Worm (Caenorhabditis elegans) whole organism, L2 larva: ENCODE results near the gene B0393.9.
"Not testable (repeated sequence)": the region's sequence is repeated elsewhere in the genome, so short reads cannot be mapped to it uniquely, and the experiment has no call there.

ENCODE experiments used
- C34F6.9 ChIP-seq: fragments of 150-350 bp; optimal IDR thresholded peaks from 2 replicates; lab custom pipeline; 2014; ENCODE audit warnings: missing biosample characterization, missing genetic modification characterization
- F13H6.1 ChIP-seq: sonication (generic microtip); optimal IDR thresholded peaks from 2 replicates; lab custom pipeline; 2016; ENCODE audit warnings: missing genetic modification characterization, missing compliant biosample characterization
- R02D3.7 ChIP-seq: fragments of 150-350 bp; optimal IDR thresholded peaks from 2 replicates; lab custom pipeline; 2014; ENCODE audit warnings: missing biosample characterization, missing genetic modification characterization
- Y55F3AM.14 ChIP-seq: fragments of 200-800 bp; sonication (Bioruptor generic); optimal IDR thresholded peaks from 2 replicates; lab custom pipeline; 2018; ENCODE audit warnings: mild to moderate bottlenecking, missing genetic modification characterization, missing compliant biosample characterization
- ZK546.5 ChIP-seq: sonication (generic microtip); optimal IDR thresholded peaks from 2 replicates; lab custom pipeline; 2017; ENCODE audit warnings: missing biosample characterization, missing genetic modification characterization
- alr-1 ChIP-seq: fragments of 150-350 bp; optimal IDR thresholded peaks from 2 replicates; lab custom pipeline; 2014; ENCODE audit warnings: missing biosample characterization, missing genetic modification characterization
- ama-1 ChIP-seq: fragments of 150-350 bp; optimal IDR thresholded peaks from 2 replicates; lab custom pipeline; 2018; ENCODE audit warnings: inconsistent platforms
- blmp-1 ChIP-seq: sonication (generic microtip); optimal IDR thresholded peaks from 2 replicates; lab custom pipeline; 2017; ENCODE audit warnings: missing genetic modification characterization, mild to moderate bottlenecking, missing compliant biosample characterization, antibody characterized with exemption, moderate library complexity; ENCODE audit not compliant: insufficient read depth
- ceh-16 ChIP-seq: fragments of 150-350 bp; optimal IDR thresholded peaks from 2 replicates; lab custom pipeline; 2014; ENCODE audit warnings: missing biosample characterization, missing genetic modification characterization
- ceh-82 ChIP-seq: fragments of 150-350 bp; optimal IDR thresholded peaks from 2 replicates; lab custom pipeline; 2014; ENCODE audit warnings: missing biosample characterization, missing genetic modification characterization
- crh-2 ChIP-seq: sonication (generic microtip); optimal IDR thresholded peaks from 2 replicates; lab custom pipeline; 2017; ENCODE audit warnings: missing biosample characterization, missing genetic modification characterization
- elt-1 ChIP-seq: fragments of 150-350 bp; optimal IDR thresholded peaks from 2 replicates; lab custom pipeline; 2014; ENCODE audit warnings: missing biosample characterization, missing genetic modification characterization
- elt-3 ChIP-seq: sonication (generic microtip); optimal IDR thresholded peaks from 2 replicates; lab custom pipeline; 2017; ENCODE audit warnings: missing biosample characterization, missing genetic modification characterization
- fos-1 ChIP-seq: fragments of 150-350 bp; optimal IDR thresholded peaks from 2 replicates; lab custom pipeline; 2014; ENCODE audit warnings: missing biosample characterization, missing genetic modification characterization
- gmeb-1 ChIP-seq: fragments of 150-350 bp; optimal IDR thresholded peaks from 2 replicates; lab custom pipeline; 2014; ENCODE audit warnings: missing biosample characterization, missing genetic modification characterization
- lin-11 ChIP-seq: fragments of 150-350 bp; sonication (generic microtip); optimal IDR thresholded peaks from 2 replicates; lab custom pipeline; 2014; ENCODE audit warnings: missing biosample characterization, missing genetic modification characterization, inconsistent platforms, mixed read lengths
- lin-13 ChIP-seq: fragments of 150-350 bp; optimal IDR thresholded peaks from 2 replicates; lab custom pipeline; 2014; ENCODE audit warnings: missing biosample characterization, missing genetic modification reagents, missing genetic modification characterization
- lin-39 ChIP-seq: fragments of 150-350 bp; optimal IDR thresholded peaks from 2 replicates; lab custom pipeline; 2014; ENCODE audit warnings: missing biosample characterization, missing genetic modification reagents, missing genetic modification characterization
- lsy-2 ChIP-seq, 2 experiments: fragments of 150-350 bp in 1 of 2; sonication (generic microtip) in 1 of 2; optimal IDR thresholded peaks; 2 replicates each; lab custom pipeline; 2014 to 2017; ENCODE audit warnings: missing biosample characterization in 2 of 2, missing genetic modification characterization in 2 of 2
- mbf-1 ChIP-seq: sonication (generic microtip); optimal IDR thresholded peaks from 2 replicates; lab custom pipeline; 2017; ENCODE audit warnings: missing biosample characterization, missing genetic modification characterization
- nhr-11 ChIP-seq: fragments of 150-350 bp; optimal IDR thresholded peaks from 2 replicates; lab custom pipeline; 2014; ENCODE audit warnings: missing biosample characterization, missing genetic modification characterization
- nhr-129 ChIP-seq: fragments of 150-350 bp; optimal IDR thresholded peaks from 2 replicates; lab custom pipeline; 2014; ENCODE audit warnings: missing biosample characterization, missing genetic modification characterization
- nhr-23 ChIP-seq: fragments of 150-350 bp; optimal IDR thresholded peaks from 2 replicates; lab custom pipeline; 2014; ENCODE audit warnings: missing biosample characterization, missing genetic modification reagents, missing genetic modification characterization
- nhr-237 ChIP-seq: fragments of 150-350 bp; optimal IDR thresholded peaks from 2 replicates; lab custom pipeline; 2014; ENCODE audit warnings: missing biosample characterization, missing genetic modification characterization
- nhr-25 ChIP-seq: fragments of 150-350 bp; sonication (generic microtip); optimal IDR thresholded peaks from 3 replicates; lab custom pipeline; 2014; ENCODE audit warnings: missing biosample characterization, missing genetic modification characterization
- nhr-77 ChIP-seq: fragments of 150-350 bp; optimal IDR thresholded peaks from 2 replicates; lab custom pipeline; 2014; ENCODE audit warnings: missing biosample characterization, missing genetic modification characterization
- peb-1 ChIP-seq: fragments of 150-350 bp; optimal IDR thresholded peaks from 2 replicates; lab custom pipeline; 2014; ENCODE audit warnings: missing biosample characterization, missing genetic modification characterization
- sem-4 ChIP-seq: fragments of 150-350 bp; optimal IDR thresholded peaks from 2 replicates; lab custom pipeline; 2014; ENCODE audit warnings: missing biosample characterization, missing genetic modification reagents, missing genetic modification characterization
- skn-1 ChIP-seq: sonication (generic microtip); optimal IDR thresholded peaks from 2 replicates; lab custom pipeline; 2017; ENCODE audit warnings: missing biosample characterization, missing genetic modification characterization
- sma-3 ChIP-seq: sonication (generic microtip); optimal IDR thresholded peaks from 2 replicates; lab custom pipeline; 2016; ENCODE audit warnings: missing genetic modification reagents, missing genetic modification characterization, missing compliant biosample characterization
- sma-9 ChIP-seq, 2 experiments: fragments of 150-350 bp in 1 of 2; sonication (generic microtip) in 1 of 2; optimal IDR thresholded peaks; 2 replicates each; lab custom pipeline; 2014 to 2016; ENCODE audit warnings: missing genetic modification characterization in 2 of 2, mild to moderate bottlenecking in 1 of 2, missing biosample characterization in 1 of 2, missing compliant biosample characterization in 1 of 2, missing genetic modification reagents in 1 of 2, moderate library complexity in 1 of 2
- unc-55 ChIP-seq: fragments of 150-350 bp; sonication (generic microtip); optimal IDR thresholded peaks from 3 replicates; lab custom pipeline; 2014; ENCODE audit warnings: missing biosample characterization, missing genetic modification reagents, missing genetic modification characterization
- unc-62 ChIP-seq: fragments of 150-350 bp; optimal IDR thresholded peaks from 2 replicates; lab custom pipeline; 2014; ENCODE audit warnings: missing biosample characterization, missing genetic modification reagents, missing genetic modification characterization
- ztf-1 ChIP-seq: fragments of 200-800 bp; sonication (Bioruptor generic); conservative IDR thresholded peaks from 2 replicates; pipeline ENCODE4 v1.3.6; 2022; ENCODE audit warnings: missing genetic modification characterization, missing compliant biosample characterization

B0393.9 gene

ce11 chrIII:4792560-4793136, 12.7 kb upstream of the B0393.9 start, which contains the start of gene mip-1:
TSS of gene mip-1 (plus strand) at chrIII:4793086.
- no peak for TF ChIP-seq sem-4 (tag; lab: Kevin White, UChicago)
- TF ChIP-seq ceh-82 (tag; lab: Kevin White, UChicago): no peak
- no peak for TF ChIP-seq blmp-1 (tag; lab: Kevin White, UChicago)
- no peak for TF ChIP-seq elt-1 (tag; lab: Kevin White, UChicago)
- TF ChIP-seq F13H6.1 (tag; lab: Kevin White, UChicago): no peak
- TF ChIP-seq gmeb-1 (tag; lab: Kevin White, UChicago): no peak
- TF ChIP-seq ZK546.5 (tag; lab: Kevin White, UChicago): no peak
- TF ChIP-seq nhr-77 (tag; lab: Kevin White, UChicago): no peak
- TF ChIP-seq alr-1 (tag; lab: Kevin White, UChicago): no peak
- TF ChIP-seq nhr-237: no peak
- no peak for TF ChIP-seq skn-1
- no peak for TF ChIP-seq mbf-1
- TF ChIP-seq peb-1: no peak
- TF ChIP-seq R02D3.7 (tag; lab: Kevin White, UChicago): no peak
- no peak for TF ChIP-seq nhr-25 (tag; lab: Kevin White, UChicago)
- no peak for TF ChIP-seq sma-9 (GFP tag; optimal IDR thresholded peaks at IDR 0.05; lab: Kevin White, UChicago)
- no peak for TF ChIP-seq sma-9 (tag; optimal IDR thresholded peaks at IDR 0.05; lab: Kevin White, UChicago)
- TF ChIP-seq, all 48 proteins: peak for 0

- TF ChIP-seq C34F6.9 (peak; percentile 65), fos-1 (tag; lab: Kevin White, UChicago) (no peak), gmeb-1 (tag; lab: Kevin White, UChicago) (peak; percentile 13), unc-55 (GFP tag; lab: Kevin White, UChicago) (peak; percentile 16)
- TF ChIP-seq, all 48 proteins: peak for 3
Measured at ce11 chrIII:4785714-4786113, 5.8 kb upstream of the B0393.9 start, which contains the start of gene mel-28. TSS of gene mel-28 (plus strand) at chrIII:4786080.

- TF ChIP-seq alr-1 (tag; lab: Kevin White, UChicago); nhr-129; F13H6.1 (tag; lab: Kevin White, UChicago): not testable (repeated sequence)
Measured at ce11 chrIII:4785131-4785530, 5.2 kb upstream of the B0393.9 start, which contains the start of gene enu-3.2. TSS of gene enu-3.2 (minus strand) at chrIII:4785235.

ce11 chrIII:4781937-4782576, 2.1 kb upstream of the B0393.9 start, which contains the start of the genes gex-5 and C38D4.10:
TSS of gene gex-5 (minus strand) at chrIII:4781987.
TSS of gene C38D4.10 (plus strand) at chrIII:4782526.
- not testable (repeated sequence) for TF ChIP-seq ama-1; sma-3; unc-62 (GFP tag; lab: Kevin White, UChicago)

ce11 chrIII:4778003-4778402, 2.0 kb downstream of the B0393.9 start, which contains the start of gene B0393.7:
TSS of gene B0393.7 (minus strand) at chrIII:4778103.
- TF ChIP-seq lsy-2 (tag; optimal IDR thresholded peaks at IDR 0.05; lab: Kevin White, UChicago) (no peak), skn-1 (no peak), peb-1 (no peak), nhr-11 (tag; lab: Kevin White, UChicago) (no peak), F13H6.1 (tag; lab: Kevin White, UChicago) (no peak), ztf-1 (GFP tag; lab: Robert Waterston, UW) (no peak), lin-11 (no peak), elt-3 (tag; lab: Kevin White, UChicago) (no peak), ceh-16 (tag; lab: Kevin White, UChicago) (no peak), lin-13 (GFP tag; lab: Kevin White, UChicago) (no peak), mbf-1 (no peak), crh-2 (tag; lab: Kevin White, UChicago) (no peak), Y55F3AM.14 (GFP tag; lab: Kevin White, UChicago) (no peak), lin-39 (tag; lab: Kevin White, UChicago) (no peak), ama-1 (no peak), nhr-23 (no peak), ceh-82 (tag; lab: Kevin White, UChicago) (no peak)
- TF ChIP-seq, all 48 proteins: peak for 0
